Fruit fly (Drosophila melanogaster): ENCODE results near the gene CtsL4.
A peak's percentile ranks its signal among the peaks of the same experiment; 100 is the strongest.

CtsL4 gene

dm6 chr2L:10310614-10311382, 45.6 kb downstream of the CtsL4 start, which contains the start of gene Cdk5alpha:
Gene Cdk5alpha, minus strand, starts transcription at chr2L:10310956.
- TF ChIP-seq CG10274 (GFP tag; optimal IDR thresholded peaks at IDR 0.05) (no peak), CG1529 (GFP tag; optimal IDR thresholded peaks at IDR 0.05) (no peak), CG32767 (GFP tag; IDR thresholded peaks at IDR 0.05) (no peak), CG10979 (tag; optimal IDR thresholded peaks at IDR 0.05) (no peak), CG17359 (tag; optimal IDR thresholded peaks at IDR 0.05) (no peak), Chrac-16 (GFP tag; optimal IDR thresholded peaks at IDR 0.05) (no peak), grn (GFP tag; optimal IDR thresholded peaks at IDR 0.05) (peak; percentile 24), Rfx (GFP tag; IDR thresholded peaks at IDR 0.05) (no peak), CG17328 (GFP tag; IDR thresholded peaks at IDR 0.05) (no peak), Ets65A (GFP tag) (peak; percentile 79), NfI (GFP tag; optimal IDR thresholded peaks at IDR 0.05) (no peak), ase (GFP tag; IDR thresholded peaks at IDR 0.05) (no peak), CG13624 (GFP tag; optimal IDR thresholded peaks at IDR 0.05) (peak; percentile 3), CG12744 (GFP tag; optimal IDR thresholded peaks at IDR 0.05) (no peak), B-H2 (GFP tag; optimal IDR thresholded peaks at IDR 0.05) (no peak), en (GFP tag; optimal IDR thresholded peaks at IDR 0.05) (no peak), z (GFP tag; IDR thresholded peaks at IDR 0.05) (no peak), unpg (GFP tag; optimal IDR thresholded peaks at IDR 0.05) (no peak), fru (optimal IDR thresholded peaks at IDR 0.05) (no peak), CkIIα-i1 (GFP tag; IDR thresholded peaks at IDR 0.05) (no peak), sr (GFP tag; IDR thresholded peaks at IDR 0.05) (no peak), sim (GFP tag; IDR thresholded peaks at IDR 0.05) (no peak), ara (GFP tag; IDR thresholded peaks at IDR 0.05) (no peak), CG14014 (GFP tag; IDR thresholded peaks at IDR 0.05) (no peak), CG1603 (tag; optimal IDR thresholded peaks at IDR 0.05) (peak; percentile 32), CG17186 (GFP tag; optimal IDR thresholded peaks at IDR 0.05) (no peak), trem (tag; optimal IDR thresholded peaks at IDR 0.05) (peak; percentile 31), CG9876 (GFP tag; optimal IDR thresholded peaks at IDR 0.05) (no peak), ranshi (GFP tag; IDR thresholded peaks at IDR 0.05) (no peak), Hand (GFP tag; optimal IDR thresholded peaks at IDR 0.05) (no peak), sima (GFP tag; optimal IDR thresholded peaks at IDR 0.05) (no peak), Dip3 (GFP tag; optimal IDR thresholded peaks at IDR 0.05) (no peak), MTF-1 (GFP tag; optimal IDR thresholded peaks at IDR 0.05; ENCODE audit: borderline replicate concordance) (no peak), jigr1 (GFP tag; IDR thresholded peaks at IDR 0.05) (no peak), Dek (tag; optimal IDR thresholded peaks at IDR 0.05) (no peak), CG14965 (GFP tag; optimal IDR thresholded peaks at IDR 0.05; ENCODE audit: borderline replicate concordance) (no peak), CG10959 (GFP tag; IDR thresholded peaks at IDR 0.05) (no peak), Fer3 (tag; optimal IDR thresholded peaks at IDR 0.05) (no peak), Atf3 (GFP tag; optimal IDR thresholded peaks at IDR 0.05) (no peak), Dll (GFP tag; IDR thresholded peaks at IDR 0.05; ENCODE audit: partially characterized antibody) (no peak), Med (GFP tag) (peak; percentile 79), CG11093 (GFP tag; IDR thresholded peaks at IDR 0.05) (no peak), MESR4 (GFP tag; optimal IDR thresholded peaks at IDR 0.05) (peak; percentile 8), CG4404 (GFP tag; IDR thresholded peaks at IDR 0.05) (no peak), eve (GFP tag; optimal IDR thresholded peaks at IDR 0.05) (no peak), grau (tag; optimal IDR thresholded peaks at IDR 0.05) (no peak), cad (GFP tag; optimal IDR thresholded peaks at IDR 0.05) (no peak), Dp (GFP tag; optimal IDR thresholded peaks at IDR 0.05) (no peak), pzg (GFP tag; optimal IDR thresholded peaks at IDR 0.05) (peak; percentile 18), ttk (GFP tag; IDR thresholded peaks at IDR 0.05) (no peak), repo (GFP tag; optimal IDR thresholded peaks at IDR 0.05) (no peak), tap (tag; optimal IDR thresholded peaks at IDR 0.05) (no peak)
